Fruit fly (Drosophila melanogaster): Measurements from ENCODE around the gene CG33702.

dm6 chr3L:9556666-9557065 is 43.5 kb upstream of the CG33702 start:
- TF ChIP-seq Crg-1 (GFP tag; optimal IDR thresholded peaks at IDR 0.05) (no peak), Clk (GFP tag; optimal IDR thresholded peaks at IDR 0.05) (no peak), Hr96 (GFP tag; optimal IDR thresholded peaks at IDR 0.05) (no peak), kay (GFP tag; ENCODE audit: borderline replicate concordance) (no peak)
